Fruit fly (Drosophila melanogaster) whole organism, pupa: Measurements from ENCODE around the gene RhoU.
A peak's percentile ranks its signal among the peaks of the same experiment; 100 is the strongest.

Experiments used
- CG10348 ChIP-seq: fragments of 200-800 bp; sonication (Bioruptor generic); IDR thresholded peaks from 2 replicates; pipeline ENCODE4 v1.3.6; 2022; ENCODE audit warnings: missing biosample characterization, missing genetic modification characterization
- CG14655 ChIP-seq: fragments of 200-800 bp; sonication (Bioruptor generic); optimal IDR thresholded peaks from 3 replicates; lab custom pipeline; 2017; ENCODE audit warnings: mild to moderate bottlenecking, missing biosample characterization, missing genetic modification reagents, missing genetic modification characterization
- CG15710 ChIP-seq: fragments of 200-800 bp; sonication (Bioruptor generic); optimal IDR thresholded peaks from 2 replicates; lab custom pipeline; 2018; ENCODE audit warnings: missing biosample characterization, mild to moderate bottlenecking, missing genetic modification characterization, moderate library complexity
- CG34367 ChIP-seq: fragments of 200-800 bp; sonication (Bioruptor generic); optimal IDR thresholded peaks from 2 replicates; lab custom pipeline; 2018; ENCODE audit warnings: missing biosample characterization, mild to moderate bottlenecking, missing genetic modification characterization
- CG4496 ChIP-seq: fragments of 200-800 bp; sonication (Bioruptor generic); IDR thresholded peaks from 3 replicates; pipeline ENCODE4 v1.3.6; 2022; ENCODE audit warnings: missing biosample characterization, missing genetic modification characterization
- CG8159 ChIP-seq: fragments of 200-800 bp; sonication (Bioruptor generic); optimal IDR thresholded peaks from 3 replicates; lab custom pipeline; 2018; ENCODE audit warnings: missing biosample characterization, mild to moderate bottlenecking, missing genetic modification characterization, moderate library complexity
- CG8301 ChIP-seq: fragments of 200-800 bp; sonication (Bioruptor generic); optimal IDR thresholded peaks from 2 replicates; lab custom pipeline; 2018; ENCODE audit warnings: missing biosample characterization, mild to moderate bottlenecking, missing genetic modification characterization
- CG9948 ChIP-seq: fragments of 200-800 bp; sonication (Bioruptor generic); optimal IDR thresholded peaks from 2 replicates; lab custom pipeline; 2018; ENCODE audit warnings: missing biosample characterization, mild to moderate bottlenecking, missing genetic modification characterization, moderate library complexity
- D1 ChIP-seq: fragments of 200-800 bp; sonication (Bioruptor generic); optimal IDR thresholded peaks from 2 replicates; lab custom pipeline; 2018; ENCODE audit warnings: missing biosample characterization, mild to moderate bottlenecking, missing genetic modification characterization, moderate library complexity
- EcR ChIP-seq: fragments of 200-800 bp; sonication (Bioruptor generic); optimal IDR thresholded peaks from 3 replicates; lab custom pipeline; 2019; ENCODE audit warnings: missing biosample characterization, missing genetic modification characterization, mild to moderate bottlenecking, moderate library complexity, missing genetic modification reagents
- Pif1B ChIP-seq: fragments of 200-800 bp; sonication (Bioruptor generic); optimal IDR thresholded peaks from 3 replicates; lab custom pipeline; 2016; ENCODE audit warnings: missing biosample characterization, missing genetic modification characterization
- Snoo ChIP-seq: fragments of 200-800 bp; sonication (Bioruptor generic); optimal IDR thresholded peaks from 3 replicates; lab custom pipeline; 2017; ENCODE audit warnings: missing biosample characterization, mild to moderate bottlenecking, missing genetic modification characterization, inconsistent platforms
- fd96Ca ChIP-seq: fragments of 200-800 bp; sonication (Bioruptor generic); IDR thresholded peaks from 3 replicates; pipeline ENCODE4 v1.3.6; 2022; ENCODE audit warnings: missing biosample characterization, missing genetic modification characterization
- rn ChIP-seq: fragments of 200-800 bp; sonication (Bioruptor generic); IDR thresholded peaks from 2 replicates; pipeline ENCODE4 v1.3.6; 2022; ENCODE audit warnings: missing biosample characterization, missing genetic modification characterization

dm6 chrX:10115582-10116207 is 29.4 kb downstream of the RhoU start:
- TF ChIP-seq CG10348 (GFP tag; lab: Robert Waterston, UW) (no peak), Snoo (tag; lab: Kevin White, UChicago) (no peak), D1 (tag; lab: Kevin White, UChicago) (no peak), rn (GFP tag; lab: Robert Waterston, UW) (no peak), CG34367 (peak; percentile 0), CG8159 (tag; lab: Kevin White, UChicago) (no peak), CG4496 (GFP tag; lab: Robert Waterston, UW) (no peak; the same call in 2 of the 3 replicates), fd96Ca (GFP tag; lab: Robert Waterston, UW) (peak; percentile 36; the same call in 2 of the 3 replicates), CG8301 (no peak), Pif1B (GFP tag; lab: Kevin White, UChicago) (no peak), EcR (GFP tag; lab: Kevin White, UChicago) (peak; percentile 20), CG9948 (tag; lab: Kevin White, UChicago) (no peak), CG15710 (tag; lab: Kevin White, UChicago) (no peak), CG14655 (GFP tag; lab: Kevin White, UChicago) (no peak)
